Fruit fly (Drosophila melanogaster) whole organism, embryonic: ENCODE results near the gene Mob3.

Experiments
- ATbp ChIP-seq: fragments of 200-800 bp; sonication (Bioruptor generic); optimal IDR thresholded peaks from 2 replicates; lab custom pipeline; 2017; ENCODE audit warnings: missing biosample characterization, mild to moderate bottlenecking, missing genetic modification characterization, missing genetic modification reagents
- B-H1 ChIP-seq: fragments of 200-800 bp; sonication (Bioruptor generic); IDR thresholded peaks from 3 replicates; pipeline ENCODE4 v1.3.6; 2022; ENCODE audit warnings: missing biosample characterization, missing genetic modification characterization
- CG10959 ChIP-seq: fragments of 200-800 bp; sonication (Bioruptor generic); IDR thresholded peaks from 2 replicates; pipeline ENCODE4 v1.3.6; 2022; ENCODE audit warnings: missing biosample characterization, missing genetic modification characterization
- CG12155 ChIP-seq: fragments of 200-800 bp; sonication (Bioruptor generic); optimal IDR thresholded peaks from 3 replicates; lab custom pipeline; 2016; ENCODE audit warnings: missing biosample characterization, missing genetic modification characterization
- CG12219 ChIP-seq: fragments of 200-800 bp; sonication (Bioruptor generic); optimal IDR thresholded peaks from 3 replicates; lab custom pipeline; 2018; ENCODE audit warnings: missing biosample characterization, mild to moderate bottlenecking, missing genetic modification characterization
- CG12391 ChIP-seq: fragments of 200-800 bp; sonication (Bioruptor generic); optimal IDR thresholded peaks from 3 replicates; lab custom pipeline; 2018; ENCODE audit warnings: missing biosample characterization, mild to moderate bottlenecking, missing genetic modification characterization, moderate library complexity
- CG12744 ChIP-seq: fragments of 200-800 bp; sonication (Bioruptor generic); optimal IDR thresholded peaks from 2 replicates; lab custom pipeline; 2016; ENCODE audit warnings: missing biosample characterization, missing genetic modification characterization
- CG14050 ChIP-seq: fragments of 200-800 bp; sonication (Bioruptor generic); IDR thresholded peaks from 3 replicates; pipeline ENCODE4 v1.3.6; 2022; ENCODE audit warnings: missing biosample characterization, missing genetic modification characterization
- CG14441 ChIP-seq: fragments of 200-800 bp; sonication (Bioruptor generic); IDR thresholded peaks from 2 replicates; pipeline ENCODE4 v1.3.6; 2022; ENCODE audit warnings: missing biosample characterization, missing genetic modification characterization
- CG16815 ChIP-seq: fragments of 200-800 bp; sonication (Bioruptor generic); optimal IDR thresholded peaks from 3 replicates; lab custom pipeline; 2017; ENCODE audit warnings: missing biosample characterization, mild to moderate bottlenecking, missing genetic modification characterization
- CG16863 ChIP-seq: fragments of 200-800 bp; sonication (Bioruptor generic); optimal IDR thresholded peaks from 3 replicates; lab custom pipeline; 2016; ENCODE audit warnings: missing biosample characterization, missing genetic modification characterization
- CG18262 ChIP-seq: fragments of 200-800 bp; optimal IDR thresholded peaks from 3 replicates; lab custom pipeline; 2019; ENCODE audit warnings: missing biosample characterization, mild to moderate bottlenecking, missing genetic modification characterization, moderate library complexity
- CG2678 ChIP-seq: fragments of 200-800 bp; sonication (Bioruptor generic); optimal IDR thresholded peaks from 3 replicates; lab custom pipeline; 2019; ENCODE audit warnings: missing biosample characterization, mild to moderate bottlenecking, missing genetic modification characterization, moderate library complexity
- CG30020 ChIP-seq: fragments of 200-800 bp; optimal IDR thresholded peaks from 2 replicates; lab custom pipeline; 2019; ENCODE audit warnings: missing biosample characterization, mild to moderate bottlenecking, missing genetic modification characterization, moderate library complexity
- CG31441 ChIP-seq: fragments of 200-800 bp; sonication (Bioruptor generic); IDR thresholded peaks from 2 replicates; pipeline ENCODE4 v1.3.6; 2022; ENCODE audit warnings: missing biosample characterization, missing genetic modification characterization
- CG32532 ChIP-seq: fragments of 200-800 bp; sonication (Bioruptor generic); IDR thresholded peaks from 2 replicates; pipeline ENCODE4 v1.3.6; 2022; ENCODE audit warnings: missing biosample characterization, missing genetic modification characterization
- CG4617 ChIP-seq: fragments of 200-800 bp; sonication (Bioruptor generic); optimal IDR thresholded peaks from 3 replicates; lab custom pipeline; 2016; ENCODE audit warnings: missing biosample characterization, missing genetic modification characterization, borderline replicate concordance
- CG4730 ChIP-seq: fragments of 200-800 bp; sonication (Bioruptor generic); IDR thresholded peaks from 2 replicates; pipeline ENCODE4 v1.3.6; 2022; ENCODE audit warnings: missing biosample characterization, missing genetic modification characterization
- CG6683 ChIP-seq: fragments of 200-800 bp; sonication (Bioruptor generic); optimal IDR thresholded peaks from 2 replicates; lab custom pipeline; 2017; ENCODE audit warnings: missing biosample characterization, mild to moderate bottlenecking, missing genetic modification characterization, missing genetic modification reagents
- CG8924 ChIP-seq: fragments of 200-800 bp; optimal IDR thresholded peaks from 3 replicates; lab custom pipeline; 2019; ENCODE audit warnings: missing biosample characterization, mild to moderate bottlenecking, missing genetic modification characterization, moderate library complexity
- Doc3 ChIP-seq: fragments of 200-800 bp; sonication (Bioruptor generic); IDR thresholded peaks from 3 replicates; pipeline ENCODE4 v1.3.6; 2022; ENCODE audit warnings: missing biosample characterization, missing genetic modification characterization; ENCODE audit not compliant: partially characterized antibody
- Elba2 ChIP-seq: fragments of 200-800 bp; sonication (Bioruptor generic); optimal IDR thresholded peaks from 3 replicates; lab custom pipeline; 2016; ENCODE audit warnings: missing biosample characterization, missing genetic modification characterization
- HLHmδ ChIP-seq: fragments of 200-800 bp; sonication (Bioruptor generic); optimal IDR thresholded peaks from 2 replicates; lab custom pipeline; 2018; ENCODE audit warnings: missing biosample characterization, mild to moderate bottlenecking, missing genetic modification characterization, moderate library complexity
- Hr78 ChIP-seq, 2 experiments: fragments of 200-800 bp in 1 of 2; fragments of >200 bp in 1 of 2; sonication (Bioruptor generic) in 1 of 2; optimal IDR thresholded peaks; 2 replicates each; lab custom pipeline; 2017 to 2019; ENCODE audit warnings: missing biosample characterization in 2 of 2, missing genetic modification characterization in 2 of 2, mild to moderate bottlenecking in 1 of 2, moderate library complexity in 1 of 2
- Mes4 ChIP-seq: fragments of 200-800 bp; sonication (Bioruptor generic); optimal IDR thresholded peaks from 2 replicates; lab custom pipeline; 2016; ENCODE audit warnings: missing biosample characterization, missing genetic modification characterization
- NC2α ChIP-seq: fragments of 200-800 bp; sonication (Bioruptor generic); optimal IDR thresholded peaks from 2 replicates; lab custom pipeline; 2016; ENCODE audit warnings: missing biosample characterization, missing genetic modification characterization
- Taf1 ChIP-seq: fragments of 200-800 bp; sonication (Bioruptor generic); IDR thresholded peaks from 2 replicates; pipeline ENCODE4 v1.3.6; 2022; ENCODE audit warnings: missing biosample characterization, missing genetic modification characterization
- Tbp ChIP-seq: fragments of >200 bp; optimal IDR thresholded peaks from 2 replicates; lab custom pipeline; 2018; ENCODE audit warnings: missing biosample characterization, missing genetic modification characterization
- Usf ChIP-seq: fragments of 200-800 bp; sonication (Bioruptor generic); optimal IDR thresholded peaks from 2 replicates; lab custom pipeline; 2017; ENCODE audit warnings: missing genotype, missing biosample characterization, missing genetic modification characterization
- amos ChIP-seq: fragments of 200-800 bp; sonication (Bioruptor generic); IDR thresholded peaks from 2 replicates; pipeline ENCODE4 v1.3.6; 2022; ENCODE audit warnings: missing biosample characterization, missing genetic modification characterization; ENCODE audit not compliant: partially characterized antibody
- cg ChIP-seq: fragments of 200-800 bp; sonication (Bioruptor generic); optimal IDR thresholded peaks from 3 replicates; lab custom pipeline; 2019; ENCODE audit warnings: missing biosample characterization, mild to moderate bottlenecking, missing genetic modification characterization, moderate library complexity
- chinmo ChIP-seq: fragments of 200-800 bp; sonication (Bioruptor generic); IDR thresholded peaks from 4 replicates; pipeline ENCODE4 v1.3.6; 2022; ENCODE audit warnings: missing biosample characterization, missing genetic modification characterization; ENCODE audit not compliant: partially characterized antibody
- dpn ChIP-seq, 2 experiments: fragments of 200-800 bp; sonication (Bioruptor generic); optimal IDR thresholded peaks; 3 replicates each; lab custom pipeline; 2016; ENCODE audit warnings: missing biosample characterization in 2 of 2, missing genetic modification characterization in 2 of 2
- emc ChIP-seq: fragments of 200-800 bp; sonication (Bioruptor generic); optimal IDR thresholded peaks from 2 replicates; lab custom pipeline; 2016; ENCODE audit warnings: missing biosample characterization, missing genetic modification characterization
- ems ChIP-seq: fragments of 200-800 bp; sonication (Bioruptor generic); optimal IDR thresholded peaks from 3 replicates; lab custom pipeline; 2016; ENCODE audit warnings: missing biosample characterization, missing genetic modification characterization
- fd102C ChIP-seq: fragments of 200-800 bp; sonication (Bioruptor generic); optimal IDR thresholded peaks from 2 replicates; lab custom pipeline; 2018; ENCODE audit warnings: missing biosample characterization, mild to moderate bottlenecking, missing genetic modification characterization, moderate library complexity
- gcm2 ChIP-seq: fragments of 200-800 bp; sonication (Bioruptor generic); optimal IDR thresholded peaks from 2 replicates; lab custom pipeline; 2016; ENCODE audit warnings: missing biosample characterization, missing genetic modification characterization
- grau ChIP-seq: fragments of 200-800 bp; optimal IDR thresholded peaks from 3 replicates; lab custom pipeline; 2019; ENCODE audit warnings: missing biosample characterization, mild to moderate bottlenecking, missing genetic modification characterization, moderate library complexity
- gsb-n ChIP-seq: fragments of 200-800 bp; sonication (Bioruptor generic); optimal IDR thresholded peaks from 3 replicates; lab custom pipeline; 2018; ENCODE audit warnings: missing biosample characterization, mild to moderate bottlenecking, missing genetic modification characterization
- h ChIP-seq: fragments of >200 bp; optimal IDR thresholded peaks from 2 replicates; lab custom pipeline; 2017
- her ChIP-seq: fragments of 200-800 bp; sonication (Bioruptor generic); optimal IDR thresholded peaks from 2 replicates; lab custom pipeline; 2016; ENCODE audit warnings: missing biosample characterization, missing genetic modification characterization
- jing ChIP-seq: fragments of 200-800 bp; sonication (Bioruptor generic); optimal IDR thresholded peaks from 2 replicates; lab custom pipeline; 2018; ENCODE audit warnings: missing biosample characterization, mild to moderate bottlenecking, missing genetic modification characterization
- lmd ChIP-seq: fragments of 200-800 bp; sonication (Bioruptor generic); IDR thresholded peaks from 2 replicates; pipeline ENCODE4 v1.3.6; 2022; ENCODE audit warnings: missing biosample characterization, missing genetic modification characterization
- lola ChIP-seq, 3 experiments: fragments of >200 bp in 2 of 3; fragments of 200-800 bp in 1 of 3; sonication (Bioruptor generic) in 1 of 3; optimal IDR thresholded peaks; 2 replicates each; lab custom pipeline; 2017 to 2019; ENCODE audit warnings: missing biosample characterization in 3 of 3, missing genetic modification characterization in 3 of 3, mild to moderate bottlenecking in 1 of 3, moderate library complexity in 1 of 3
- mirr ChIP-seq: fragments of 200-800 bp; sonication (Bioruptor generic); optimal IDR thresholded peaks from 3 replicates; lab custom pipeline; 2018; ENCODE audit warnings: missing biosample characterization, mild to moderate bottlenecking, missing genetic modification characterization
- nerfin-1 ChIP-seq: fragments of 200-800 bp; sonication (Bioruptor generic); optimal IDR thresholded peaks from 3 replicates; lab custom pipeline; 2019; ENCODE audit warnings: missing biosample characterization, mild to moderate bottlenecking, missing genetic modification characterization, moderate library complexity
- nerfin-2 ChIP-seq: fragments of 200-800 bp; sonication (Bioruptor generic); IDR thresholded peaks from 2 replicates; pipeline ENCODE4 v1.3.6; 2022; ENCODE audit warnings: missing biosample characterization, missing genetic modification characterization; ENCODE audit not compliant: partially characterized antibody
- org-1 ChIP-seq: fragments of 200-800 bp; sonication (Bioruptor generic); optimal IDR thresholded peaks from 2 replicates; lab custom pipeline; 2017; ENCODE audit warnings: missing biosample characterization, missing genetic modification characterization
- sob ChIP-seq: fragments of 200-800 bp; sonication (Bioruptor generic); IDR thresholded peaks from 2 replicates; pipeline ENCODE4 v1.3.6; 2022; ENCODE audit warnings: missing biosample characterization, missing genetic modification characterization
- tio ChIP-seq: fragments of 200-800 bp; sonication (Bioruptor generic); optimal IDR thresholded peaks from 2 replicates; lab custom pipeline; 2017; ENCODE audit warnings: missing biosample characterization, missing genetic modification characterization, inconsistent platforms

Mob3 gene

DNA sequence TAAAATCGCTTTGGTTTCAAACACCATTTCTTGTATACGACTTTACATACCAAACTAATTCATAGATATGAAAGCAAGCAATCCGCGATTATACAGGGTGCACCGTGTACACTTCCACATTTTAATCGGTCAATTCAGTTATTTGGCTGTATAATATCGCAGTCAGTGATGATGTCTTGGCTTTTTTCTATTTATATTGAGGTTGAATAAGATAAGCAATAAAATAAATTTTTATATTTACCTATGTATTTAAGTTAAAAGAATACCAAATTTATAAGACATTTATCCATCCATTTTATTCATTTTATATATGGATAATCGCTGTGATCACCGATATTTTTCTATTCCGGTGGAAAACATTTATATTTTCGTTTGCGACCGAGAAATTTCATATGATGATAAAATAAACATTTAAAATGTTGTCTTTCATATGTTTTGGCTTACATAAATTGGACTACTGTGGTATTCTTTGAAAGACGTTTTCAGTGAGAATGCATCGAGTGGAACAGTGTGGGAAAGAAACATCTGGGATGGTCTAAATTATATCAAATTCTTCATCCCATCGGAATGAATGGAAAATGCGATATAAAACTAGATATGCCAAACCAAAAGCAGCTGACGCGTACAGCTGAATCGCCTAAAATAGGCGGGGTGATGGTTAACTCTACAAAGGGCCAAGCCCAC is 38.3 kb upstream of the Mob3 start, which contains the start of gene CG5708 (continued):
- TF ChIP-seq CG16815 (GFP tag; lab: Kevin White, UChicago) (no peak), CG4617 (GFP tag; lab: Kevin White, UChicago) (peak; percentile 73), gsb-n (tag; lab: Kevin White, UChicago) (no peak), chinmo (GFP tag; lab: Robert Waterston, UW) (no peak), mirr (GFP tag; lab: Kevin White, UChicago) (no peak), cg (GFP tag; lab: Kevin White, UChicago) (no peak), nerfin-2 (GFP tag; lab: Robert Waterston, UW) (no peak), CG32532 (no peak), CG14050 (no peak), Mes4 (GFP tag; lab: Kevin White, UChicago) (no peak), fd102C (GFP tag; lab: Kevin White, UChicago) (no peak), gcm2 (GFP tag; lab: Kevin White, UChicago) (no peak), ATbp (GFP tag; lab: Kevin White, UChicago) (no peak), HLHmδ (GFP tag; lab: Kevin White, UChicago) (no peak), sob (GFP tag; lab: Robert Waterston, UW) (0 out of 2 replicates have a peak, but pooled peaks have one; percentile 39), Usf (GFP tag; lab: Kevin White, UChicago) (no peak), CG12744 (no peak), B-H1 (no peak), tio (GFP tag; lab: Kevin White, UChicago) (no peak), dpn (GFP tag; optimal IDR thresholded peaks at IDR 0.05; lab: Kevin White, UChicago) (no peak), CG10959 (no peak), CG31441 (GFP tag; lab: Robert Waterston, UW) (peak; percentile 46; the same call in 1 of the 2 replicates), grau (tag; lab: Kevin White, UChicago) (peak; percentile 24), CG12155 (GFP tag; lab: Kevin White, UChicago) (no peak), CG14441 (GFP tag; lab: Robert Waterston, UW) (no peak), CG12219 (GFP tag; lab: Kevin White, UChicago) (no peak), CG4730 (GFP tag; lab: Robert Waterston, UW) (no peak), amos (peak; percentile 68; the same call in 1 of the 2 replicates), jing (GFP tag; lab: Kevin White, UChicago) (no peak), ems (GFP tag; lab: Kevin White, UChicago) (no peak), CG6683 (GFP tag; lab: Kevin White, UChicago) (no peak), lola (GFP tag; optimal IDR thresholded peaks at IDR 0.05; lab: Kevin White, UChicago) (peak in 1 of 3 experiments; percentile 18), Elba2 (GFP tag; lab: Kevin White, UChicago) (no peak), her (GFP tag; lab: Kevin White, UChicago) (no peak), org-1 (GFP tag; lab: Kevin White, UChicago) (no peak), nerfin-1 (tag; lab: Kevin White, UChicago) (no peak), CG12391 (tag; lab: Kevin White, UChicago) (peak; percentile 34), emc (GFP tag; lab: Kevin White, UChicago) (no peak), h (lab: Kevin White, UChicago) (no peak), Hr78 (GFP tag; optimal IDR thresholded peaks at IDR 0.05; lab: Kevin White, UChicago) (no peak), Doc3 (GFP tag; lab: Robert Waterston, UW) (no peak), CG30020 (tag; lab: Kevin White, UChicago) (peak; percentile 99), Tbp (GFP tag; lab: Kevin White, UChicago) (no peak), CG18262 (peak; percentile 37), CG16863 (GFP tag; lab: Kevin White, UChicago) (no peak), Taf1 (GFP tag; lab: Robert Waterston, UW) (no peak), CG2678 (tag; lab: Kevin White, UChicago) (no peak), CG8924 (tag; lab: Kevin White, UChicago) (peak; percentile 25), lmd (GFP tag; lab: Robert Waterston, UW) (no peak), NC2α (no peak)
